Fruit fly (Drosophila melanogaster) whole organism, embryonic: ENCODE results near the gene fkh.

Source experiments
- Atf-2 ChIP-seq: fragments of 200-800 bp; sonication (Bioruptor generic); optimal IDR thresholded peaks from 2 replicates; lab custom pipeline; 2016; ENCODE audit warnings: missing biosample characterization, missing genetic modification characterization
- CG10366 ChIP-seq: fragments of 200-800 bp; sonication (Bioruptor generic); IDR thresholded peaks from 2 replicates; pipeline ENCODE4 v1.3.6; 2022; ENCODE audit warnings: missing biosample characterization, missing genetic modification characterization
- CG10959 ChIP-seq: fragments of 200-800 bp; sonication (Bioruptor generic); IDR thresholded peaks from 2 replicates; pipeline ENCODE4 v1.3.6; 2022; ENCODE audit warnings: missing biosample characterization, missing genetic modification characterization
- CG10979 ChIP-seq: fragments of 200-800 bp; sonication (Bioruptor generic); optimal IDR thresholded peaks from 2 replicates; lab custom pipeline; 2018; ENCODE audit warnings: missing biosample characterization, mild to moderate bottlenecking, missing genetic modification characterization, moderate library complexity
- CG11398 ChIP-seq: fragments of 200-800 bp; sonication (Bioruptor generic); optimal IDR thresholded peaks from 2 replicates; lab custom pipeline; 2016; ENCODE audit warnings: missing biosample characterization, missing genetic modification characterization
- CG13775 ChIP-seq: fragments of 200-800 bp; sonication (Bioruptor generic); optimal IDR thresholded peaks from 3 replicates; lab custom pipeline; 2017; ENCODE audit warnings: missing biosample characterization, mild to moderate bottlenecking, missing genetic modification characterization
- CG14667 ChIP-seq: fragments of 200-800 bp; sonication (Bioruptor generic); IDR thresholded peaks from 2 replicates; pipeline ENCODE4 v1.3.6; 2022; ENCODE audit warnings: missing biosample characterization, missing genetic modification characterization
- CG1529 ChIP-seq: fragments of 200-800 bp; sonication (Bioruptor generic); optimal IDR thresholded peaks from 3 replicates; lab custom pipeline; 2018; ENCODE audit warnings: missing biosample characterization, missing genetic modification characterization
- CG1792 ChIP-seq: fragments of 200-800 bp; sonication (Bioruptor generic); optimal IDR thresholded peaks from 2 replicates; lab custom pipeline; 2016; ENCODE audit warnings: missing biosample characterization, missing genetic modification characterization
- CG3281 ChIP-seq: fragments of 200-800 bp; sonication (Bioruptor generic); optimal IDR thresholded peaks from 3 replicates; lab custom pipeline; 2017; ENCODE audit warnings: missing biosample characterization, mild to moderate bottlenecking, missing genetic modification characterization
- CG3838 ChIP-seq: fragments of 200-800 bp; sonication (Bioruptor generic); optimal IDR thresholded peaks from 3 replicates; lab custom pipeline; 2016; ENCODE audit warnings: missing biosample characterization, missing genetic modification characterization
- CG4282 ChIP-seq: fragments of 200-800 bp; sonication (Bioruptor generic); optimal IDR thresholded peaks from 2 replicates; lab custom pipeline; 2016; ENCODE audit warnings: missing biosample characterization, missing genetic modification characterization
- CG4328 ChIP-seq: fragments of 200-800 bp; sonication (Bioruptor generic); optimal IDR thresholded peaks from 3 replicates; lab custom pipeline; 2017; ENCODE audit warnings: missing biosample characterization, missing genetic modification reagents, missing genetic modification characterization
- CG4820 ChIP-seq: fragments of 200-800 bp; sonication (Bioruptor generic); optimal IDR thresholded peaks from 3 replicates; lab custom pipeline; 2016; ENCODE audit warnings: missing biosample characterization, missing genetic modification characterization
- CG6175 ChIP-seq: fragments of 200-800 bp; sonication (Bioruptor generic); IDR thresholded peaks from 3 replicates; pipeline ENCODE4 v1.3.6; 2022; ENCODE audit warnings: missing biosample characterization, missing genetic modification characterization
- CG6654 ChIP-seq: fragments of 200-800 bp; sonication (Bioruptor generic); optimal IDR thresholded peaks from 2 replicates; lab custom pipeline; 2017; ENCODE audit warnings: missing biosample characterization, mild to moderate bottlenecking, missing genetic modification characterization
- CG7963 ChIP-seq: fragments of 200-800 bp; sonication (Bioruptor generic); IDR thresholded peaks from 3 replicates; pipeline ENCODE4 v1.3.6; 2022; ENCODE audit warnings: missing biosample characterization, missing genetic modification characterization; ENCODE audit not compliant: partially characterized antibody
- CG8388 ChIP-seq: fragments of 200-800 bp; sonication (Bioruptor generic); optimal IDR thresholded peaks from 2 replicates; lab custom pipeline; 2019; ENCODE audit warnings: missing biosample characterization, mild to moderate bottlenecking, missing genetic modification characterization, moderate library complexity
- CG9817 ChIP-seq: fragments of 200-800 bp; sonication (Bioruptor generic); optimal IDR thresholded peaks from 2 replicates; lab custom pipeline; 2018; ENCODE audit warnings: missing biosample characterization, mild to moderate bottlenecking, missing genetic modification characterization, moderate library complexity
- Drgx ChIP-seq: fragments of 200-800 bp; sonication (Bioruptor generic); IDR thresholded peaks from 2 replicates; pipeline ENCODE4 v1.3.6; 2022; ENCODE audit warnings: missing biosample characterization, missing genetic modification characterization
- E2f1 ChIP-seq: fragments of 200-800 bp; sonication (Bioruptor generic); IDR thresholded peaks from 2 replicates; pipeline ENCODE4 v1.3.6; 2022; ENCODE audit warnings: missing biosample characterization, missing genetic modification characterization
- Eip74EF ChIP-seq, 2 experiments: fragments of 200-800 bp in 1 of 2; fragments of >200 bp in 1 of 2; sonication (Bioruptor generic) in 1 of 2; optimal IDR thresholded peaks; 2 replicates each; lab custom pipeline; 2017 to 2019; ENCODE audit warnings: missing biosample characterization in 2 of 2, missing genetic modification characterization in 2 of 2, mild to moderate bottlenecking in 1 of 2, moderate library complexity in 1 of 2
- HLH54F ChIP-seq: fragments of 200-800 bp; sonication (Bioruptor generic); optimal IDR thresholded peaks from 3 replicates; lab custom pipeline; 2016; ENCODE audit warnings: missing biosample characterization, missing genetic modification characterization
- HLHmδ ChIP-seq: fragments of 200-800 bp; sonication (Bioruptor generic); optimal IDR thresholded peaks from 2 replicates; lab custom pipeline; 2018; ENCODE audit warnings: missing biosample characterization, mild to moderate bottlenecking, missing genetic modification characterization, moderate library complexity
- Lim3 ChIP-seq: fragments of 200-800 bp; sonication (Bioruptor generic); IDR thresholded peaks from 2 replicates; pipeline ENCODE4 v1.3.6; 2022; ENCODE audit warnings: missing biosample characterization, missing genetic modification characterization
- NC2β ChIP-seq: fragments of 200-800 bp; sonication (Bioruptor generic); optimal IDR thresholded peaks from 2 replicates; lab custom pipeline; 2016; ENCODE audit warnings: missing biosample characterization, missing genetic modification characterization
- Opbp ChIP-seq: fragments of 200-800 bp; sonication (Bioruptor generic); IDR thresholded peaks from 3 replicates; pipeline ENCODE4 v1.3.6; 2022; ENCODE audit warnings: missing biosample characterization, missing genetic modification characterization; ENCODE audit not compliant: partially characterized antibody
- Ravus ChIP-seq: fragments of 200-800 bp; sonication (Bioruptor generic); IDR thresholded peaks from 2 replicates; pipeline ENCODE4 v1.3.6; 2022; ENCODE audit warnings: missing biosample characterization, missing genetic modification characterization
- Spps ChIP-seq: fragments of 200-800 bp; sonication (Bioruptor generic); optimal IDR thresholded peaks from 2 replicates; lab custom pipeline; 2018; ENCODE audit warnings: missing biosample characterization, mild to moderate bottlenecking, missing genetic modification characterization
- Ssrp ChIP-seq: fragments of 200-800 bp; sonication (Bioruptor generic); optimal IDR thresholded peaks from 2 replicates; lab custom pipeline; 2018; ENCODE audit warnings: missing biosample characterization, mild to moderate bottlenecking, missing genetic modification characterization, moderate library complexity
- Usf ChIP-seq: fragments of 200-800 bp; sonication (Bioruptor generic); optimal IDR thresholded peaks from 2 replicates; lab custom pipeline; 2017; ENCODE audit warnings: missing genotype, missing biosample characterization, missing genetic modification characterization
- bbx ChIP-seq: fragments of 200-800 bp; sonication (Bioruptor generic); IDR thresholded peaks from 2 replicates; pipeline ENCODE4 v1.3.6; 2022; ENCODE audit warnings: missing biosample characterization, missing genetic modification characterization; ENCODE audit not compliant: partially characterized antibody
- chinmo ChIP-seq: fragments of 200-800 bp; sonication (Bioruptor generic); IDR thresholded peaks from 4 replicates; pipeline ENCODE4 v1.3.6; 2022; ENCODE audit warnings: missing biosample characterization, missing genetic modification characterization; ENCODE audit not compliant: partially characterized antibody
- dati ChIP-seq: fragments of 200-800 bp; sonication (Bioruptor generic); IDR thresholded peaks from 2 replicates; pipeline ENCODE4 v1.3.6; 2022; ENCODE audit warnings: missing biosample characterization, missing genetic modification characterization
- disco-r ChIP-seq: fragments of 200-800 bp; sonication (Bioruptor generic); optimal IDR thresholded peaks from 2 replicates; lab custom pipeline; 2016; ENCODE audit warnings: missing biosample characterization, missing genetic modification characterization
- dmrt11E ChIP-seq: fragments of 200-800 bp; sonication (Bioruptor generic); optimal IDR thresholded peaks from 3 replicates; lab custom pipeline; 2018; ENCODE audit warnings: missing biosample characterization, mild to moderate bottlenecking, missing genetic modification characterization, moderate library complexity
- eyg ChIP-seq: fragments of 200-800 bp; sonication (Bioruptor generic); optimal IDR thresholded peaks from 3 replicates; lab custom pipeline; 2016; ENCODE audit warnings: missing biosample characterization, missing genetic modification characterization
- gce ChIP-seq: fragments of 200-800 bp; sonication (Bioruptor generic); IDR thresholded peaks from 3 replicates; pipeline ENCODE4 v1.3.6; 2022; ENCODE audit warnings: missing biosample characterization, missing genetic modification characterization
- hb ChIP-seq: fragments of 200-800 bp; sonication (Bioruptor generic); IDR thresholded peaks from 3 replicates; pipeline ENCODE4 v1.3.6; 2022; ENCODE audit warnings: missing biosample characterization, missing genetic modification characterization; ENCODE audit not compliant: partially characterized antibody
- her ChIP-seq: fragments of 200-800 bp; sonication (Bioruptor generic); optimal IDR thresholded peaks from 2 replicates; lab custom pipeline; 2016; ENCODE audit warnings: missing biosample characterization, missing genetic modification characterization
- jigr1 ChIP-seq: fragments of 200-800 bp; sonication (Bioruptor generic); IDR thresholded peaks from 3 replicates; pipeline ENCODE4 v1.3.6; 2022; ENCODE audit warnings: missing biosample characterization, missing genetic modification characterization
- kni ChIP-seq: fragments of 200-800 bp; sonication (Bioruptor generic); optimal IDR thresholded peaks from 3 replicates; lab custom pipeline; 2017; ENCODE audit warnings: mild to moderate bottlenecking, missing biosample characterization, missing genetic modification reagents, missing genetic modification characterization
- lilli ChIP-seq: fragments of 200-800 bp; sonication (Bioruptor generic); optimal IDR thresholded peaks from 3 replicates; lab custom pipeline; 2016; ENCODE audit warnings: missing biosample characterization, missing genetic modification characterization
- pan ChIP-seq, 4 experiments: fragments of >200 bp in 3 of 4; fragments of 200-800 bp in 1 of 4; sonication (Bioruptor generic) in 1 of 4; optimal IDR thresholded peaks in 3 of 4; IDR thresholded peaks in 1 of 4; 2 replicates each; pipeline versions ENCODE4 v1.3.6 to Lab custom; 2017 to 2022; ENCODE audit warnings: missing biosample characterization in 2 of 4, missing genetic modification characterization in 2 of 4, mixed read lengths in 1 of 4
- ro ChIP-seq: fragments of 200-800 bp; sonication (Bioruptor generic); IDR thresholded peaks from 2 replicates; pipeline ENCODE4 v1.3.6; 2022; ENCODE audit warnings: missing biosample characterization, missing genetic modification characterization
- sisA ChIP-seq: fragments of 200-800 bp; sonication (Bioruptor generic); IDR thresholded peaks from 2 replicates; pipeline ENCODE4 v1.3.6; 2022; ENCODE audit warnings: missing biosample characterization, missing genetic modification characterization
- sqz ChIP-seq: fragments of 200-800 bp; sonication (Bioruptor generic); optimal IDR thresholded peaks from 3 replicates; lab custom pipeline; 2018; ENCODE audit warnings: missing biosample characterization, mild to moderate bottlenecking, missing genetic modification characterization
- trem ChIP-seq: fragments of 200-800 bp; optimal IDR thresholded peaks from 3 replicates; lab custom pipeline; 2019; ENCODE audit warnings: missing biosample characterization, mild to moderate bottlenecking, missing genetic modification characterization, moderate library complexity
- ttk ChIP-seq: fragments of 200-800 bp; sonication (Bioruptor generic); IDR thresholded peaks from 2 replicates; pipeline ENCODE4 v2.1.2; 2022; ENCODE audit warnings: missing biosample characterization, missing genetic modification characterization
- unc-4 ChIP-seq: fragments of 200-800 bp; sonication (Bioruptor generic); IDR thresholded peaks from 2 replicates; pipeline ENCODE4 v1.3.6; 2022; ENCODE audit warnings: missing biosample characterization, missing genetic modification characterization; ENCODE audit not compliant: partially characterized antibody
- wdn ChIP-seq: fragments of 200-800 bp; sonication (Bioruptor generic); IDR thresholded peaks from 2 replicates; pipeline ENCODE4 v1.3.6; 2022; ENCODE audit warnings: missing biosample characterization, missing genetic modification characterization

The fkh gene

dm6 chr3R:28570805-28571204, 14.3 kb downstream of the fkh start (continued):
- no peak for TF ChIP-seq HLH54F
- peak; percentile 36 for TF ChIP-seq dmrt11E (tag; lab: Kevin White, UChicago)
- TF ChIP-seq CG13775: no peak
- TF ChIP-seq unc-4 (GFP tag; lab: Robert Waterston, UW): no peak
- no peak for TF ChIP-seq Lim3 (GFP tag; lab: Robert Waterston, UW)
- no peak for TF ChIP-seq wdn (GFP tag; lab: Robert Waterston, UW)
- no peak for TF ChIP-seq CG11398 (GFP tag; lab: Kevin White, UChicago)
- TF ChIP-seq CG14667: no peak
- TF ChIP-seq CG4820: no peak
- no peak for TF ChIP-seq hb (GFP tag; lab: Robert Waterston, UW)
- peak; percentile 13 for TF ChIP-seq sqz (GFP tag; lab: Kevin White, UChicago)
- no peak for TF ChIP-seq CG6175
- no peak for TF ChIP-seq CG4282
- TF ChIP-seq Drgx (GFP tag; lab: Robert Waterston, UW): no peak
- no peak for TF ChIP-seq CG10959
- no peak for TF ChIP-seq eyg (GFP tag; lab: Kevin White, UChicago)
- no peak for TF ChIP-seq Usf (GFP tag; lab: Kevin White, UChicago)
- TF ChIP-seq disco-r (GFP tag; lab: Kevin White, UChicago): no peak
- no peak for TF ChIP-seq ttk (GFP tag; lab: Robert Waterston, UW)
- TF ChIP-seq sisA (GFP tag; lab: Robert Waterston, UW): no peak
- TF ChIP-seq her (GFP tag; lab: Kevin White, UChicago): no peak
- no peak for TF ChIP-seq gce (GFP tag; lab: Robert Waterston, UW)
- TF ChIP-seq E2f1 (GFP tag; lab: Robert Waterston, UW): no peak
- peak; percentile 24 for TF ChIP-seq trem (tag; lab: Kevin White, UChicago)
- no peak for TF ChIP-seq bbx (GFP tag; lab: Robert Waterston, UW)
- no peak for TF ChIP-seq dati (GFP tag; lab: Robert Waterston, UW)
- no peak for TF ChIP-seq Opbp (GFP tag; lab: Robert Waterston, UW)
- TF ChIP-seq CG9817 (tag; lab: Kevin White, UChicago): peak; percentile 35
- no peak for TF ChIP-seq lilli
- TF ChIP-seq Atf-2 (GFP tag; lab: Kevin White, UChicago): no peak
- no peak for TF ChIP-seq Ravus (GFP tag; lab: Robert Waterston, UW)
- TF ChIP-seq CG8388 (GFP tag; lab: Kevin White, UChicago): no peak
- peak; percentile 20 for TF ChIP-seq Spps (tag; lab: Kevin White, UChicago)
- no peak for TF ChIP-seq CG10366 (GFP tag; lab: Robert Waterston, UW)
- no peak for TF ChIP-seq CG6654 (GFP tag; lab: Kevin White, UChicago)
- TF ChIP-seq Eip74EF (GFP tag; optimal IDR thresholded peaks at IDR 0.05; lab: Kevin White, UChicago): peak in 1 of 2 experiments; percentile 1
- peak; percentile 60 for TF ChIP-seq CG3281 (GFP tag; lab: Kevin White, UChicago)
- TF ChIP-seq pan (optimal IDR thresholded peaks at IDR 0.05; lab: Kevin White, UChicago): no peak
- no peak for TF ChIP-seq pan (GFP tag; optimal IDR thresholded peaks at IDR 0.05 in 1 of 2, IDR thresholded peaks at IDR 0.05 in 1 of 2)
- no peak for TF ChIP-seq CG7963 (GFP tag; lab: Robert Waterston, UW)
- no peak for TF ChIP-seq CG4328 (GFP tag; lab: Kevin White, UChicago)
- no peak for TF ChIP-seq Ssrp
- no peak for TF ChIP-seq HLHmδ (GFP tag; lab: Kevin White, UChicago)
- no peak for TF ChIP-seq CG3838 (GFP tag; lab: Kevin White, UChicago)
- TF ChIP-seq CG10979 (tag; lab: Kevin White, UChicago): no peak
- TF ChIP-seq CG1792 (GFP tag; lab: Kevin White, UChicago): no peak
- no peak for TF ChIP-seq kni (GFP tag; lab: Kevin White, UChicago)
- no peak for TF ChIP-seq jigr1 (GFP tag; lab: Robert Waterston, UW)
- peak; percentile 51 for TF ChIP-seq CG1529
- TF ChIP-seq ro (GFP tag; lab: Robert Waterston, UW): no peak
- no peak for TF ChIP-seq NC2β
- no peak for TF ChIP-seq chinmo
